Fruit fly (Drosophila melanogaster) whole organism: ENCODE measurements around the gene Adsl.

Source experiments
- EcR ChIP-seq, 2 experiments: fragments of >200 bp; optimal IDR thresholded peaks; 2 replicates each; lab custom pipeline; 2017; ENCODE audit warnings: missing biosample characterization in 2 of 2, missing genetic modification characterization in 2 of 2, missing genetic modification reagents in 2 of 2
- psq ChIP-seq: fragments of >200 bp; optimal IDR thresholded peaks from 2 replicates; lab custom pipeline; 2017

dm6 chr3R:17061736-17062371, 40.9 kb upstream of the Adsl start:
- TF ChIP-seq EcR (GFP tag; optimal IDR thresholded peaks at IDR 0.05; lab: Kevin White, UChicago) (no peak), psq (lab: Kevin White, UChicago) (no peak)
